Worm (Caenorhabditis elegans): ENCODE measurements around the gene mab-10.

The mab-10 gene

DNA sequence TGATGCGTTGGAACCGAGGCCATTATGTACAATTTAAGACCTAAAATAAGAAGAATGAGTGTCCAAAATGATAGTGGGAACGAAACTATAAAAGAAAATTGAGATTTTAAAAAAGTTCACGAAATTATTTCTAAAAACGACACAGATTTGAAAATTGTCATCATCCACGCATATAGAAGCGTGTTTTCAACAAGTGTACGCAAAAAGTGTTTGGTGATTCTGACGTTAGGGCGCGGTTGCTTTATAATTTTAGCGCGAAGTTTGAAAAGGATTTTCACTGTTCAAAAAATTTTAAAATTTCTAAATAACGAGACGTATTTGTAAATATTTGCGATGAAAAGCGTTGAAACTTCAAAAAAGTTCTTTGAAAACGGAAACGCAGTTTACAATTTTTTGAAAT is 35.5 kb downstream of the mab-10 start, which contains the start of gene cdc-48.1 (continued):
- TF ChIP-seq lin-15B (tag; optimal IDR thresholded peaks at IDR 0.05) (peak; percentile 100), lin-13 (GFP tag; optimal IDR thresholded peaks at IDR 0.05) (peak; percentile 100), nhr-71 (tag; optimal IDR thresholded peaks at IDR 0.05) (peak; percentile 100), ceh-63 (GFP tag; optimal IDR thresholded peaks at IDR 0.05) (peak; percentile 91), sox-4 (tag; optimal IDR thresholded peaks at IDR 0.05) (peak; percentile 98), elt-3 (tag; optimal IDR thresholded peaks at IDR 0.05) (peak; percentile 99 to 100 (median 100)), ztf-11 (tag; optimal IDR thresholded peaks at IDR 0.05) (peak in 1 of 2 experiments; percentile 98), nhr-12 (tag; optimal IDR thresholded peaks at IDR 0.05) (peak; percentile 72), unc-98 (GFP tag; IDR thresholded peaks at IDR 0.05) (peak; percentile 95), unc-30 (tag; optimal IDR thresholded peaks at IDR 0.05) (peak; percentile 99), hlh-4 (tag; optimal IDR thresholded peaks at IDR 0.05) (peak; percentile 64), sup-37 (GFP tag; optimal IDR thresholded peaks at IDR 0.05) (peak; percentile 99), fkh-8 (tag; optimal IDR thresholded peaks at IDR 0.05) (peak; percentile 100), hlh-17 (GFP tag; optimal IDR thresholded peaks at IDR 0.05; ENCODE audit: borderline replicate concordance) (no peak), fos-1 (tag; optimal IDR thresholded peaks at IDR 0.05) (peak; percentile 100), ztf-4 (tag; optimal IDR thresholded peaks at IDR 0.05) (peak; percentile 100), ama-1 (optimal IDR thresholded peaks at IDR 0.05) (peak; percentile 98), hpl-2 (GFP tag; optimal IDR thresholded peaks at IDR 0.05) (peak; percentile 99), C34B4.2 (tag; optimal IDR thresholded peaks at IDR 0.05) (peak; percentile 94), nhr-11 (tag; optimal IDR thresholded peaks at IDR 0.05) (peak; percentile 100), isw-1 (GFP tag; IDR thresholded peaks at IDR 0.05) (peak; percentile 100), ceh-88 (GFP tag; IDR thresholded peaks at IDR 0.05) (peak; percentile 99), nhr-47 (tag; optimal IDR thresholded peaks at IDR 0.05) (peak; percentile 100), xbp-1 (tag; optimal IDR thresholded peaks at IDR 0.05) (peak; percentile 100), rnt-1 (tag; optimal IDR thresholded peaks at IDR 0.05) (peak; percentile 100), fkh-10 (GFP tag; optimal IDR thresholded peaks at IDR 0.05) (peak; percentile 100), lin-39 (tag; optimal IDR thresholded peaks at IDR 0.05) (peak; percentile 100), ces-1 (GFP tag; optimal IDR thresholded peaks at IDR 0.05) (peak; percentile 97), dsc-1 (tag; optimal IDR thresholded peaks at IDR 0.05) (peak; percentile 100), nhr-84 (tag; optimal IDR thresholded peaks at IDR 0.05) (peak; percentile 98), nhr-77 (tag; optimal IDR thresholded peaks at IDR 0.05) (peak; percentile 100), egl-27 (tag; optimal IDR thresholded peaks at IDR 0.05) (peak; percentile 90 to 100)

DNA sequence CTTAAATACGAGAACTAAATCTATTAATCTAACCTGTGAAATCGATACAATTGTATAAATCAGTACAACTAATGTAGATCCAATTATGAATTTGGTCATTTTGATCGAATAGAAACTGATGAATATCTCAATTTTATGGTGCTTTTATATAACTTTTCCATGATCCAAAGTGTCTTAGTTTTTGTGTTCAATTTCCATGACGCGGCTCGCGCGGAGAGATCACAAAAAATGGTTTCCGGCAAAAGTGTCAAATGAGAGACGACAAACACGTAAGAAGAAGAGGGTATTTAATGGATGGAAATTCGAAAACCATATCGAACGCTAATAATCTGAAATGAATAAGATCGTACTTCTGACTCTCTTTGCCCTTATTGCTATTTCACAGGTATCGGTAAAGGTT is 36.7 kb downstream of the mab-10 start, which contains the start of the genes C06A1.6 and C06A1.7:
Gene C06A1.6, minus strand, starts transcription at position 101 of the 400 bp plus-strand sequence.
Gene C06A1.7, plus strand, starts transcription at position 314 of the 400 bp plus-strand sequence.
- TF ChIP-seq nhr-20 (tag; optimal IDR thresholded peaks at IDR 0.05) (no peak), lin-35 (GFP tag; optimal IDR thresholded peaks at IDR 0.05) (no peak), pqm-1 (tag; optimal IDR thresholded peaks at IDR 0.05) (no peak), hlh-17 (GFP tag; optimal IDR thresholded peaks at IDR 0.05; ENCODE audit: borderline replicate concordance) (no peak), nhr-47 (tag; optimal IDR thresholded peaks at IDR 0.05) (no peak), ztf-4 (tag; optimal IDR thresholded peaks at IDR 0.05) (no peak), ceh-90 (tag; optimal IDR thresholded peaks at IDR 0.05) (no peak), efl-1 (optimal IDR thresholded peaks at IDR 0.05) (no peak), efl-1 (GFP tag; optimal IDR thresholded peaks at IDR 0.05 in 1 of 2) (peak in 1 of 2 experiments; percentile 30), elt-3 (tag; optimal IDR thresholded peaks at IDR 0.05) (no peak)

DNA sequence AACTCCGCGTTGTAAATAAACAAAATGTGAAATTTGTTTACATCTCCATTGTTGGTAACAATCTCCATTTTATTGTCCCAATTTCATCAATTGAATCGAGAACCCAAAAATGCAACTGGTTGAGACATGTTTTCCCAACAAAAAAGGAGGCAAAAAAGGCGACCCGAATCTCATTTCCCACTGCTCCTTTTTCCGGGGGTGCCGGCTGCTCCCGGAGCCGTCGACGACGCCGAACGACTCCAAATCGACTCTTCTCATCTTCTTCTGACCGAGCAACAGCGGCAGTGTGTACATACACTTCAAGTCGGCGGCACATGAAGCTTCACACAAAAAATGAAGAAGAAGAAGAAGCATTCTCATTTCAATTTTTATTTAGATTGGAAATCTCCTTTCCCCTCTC is 38.6 kb downstream of the mab-10 start:
- TF ChIP-seq aly-2 (tag; optimal IDR thresholded peaks at IDR 0.05) (no peak), ets-5 (GFP tag; IDR thresholded peaks at IDR 0.05) (no peak), nhr-11 (tag; optimal IDR thresholded peaks at IDR 0.05) (no peak), jun-1 (tag; optimal IDR thresholded peaks at IDR 0.05) (no peak), alr-1 (tag; optimal IDR thresholded peaks at IDR 0.05; ENCODE audit: borderline replicate concordance) (no peak), lin-14 (GFP tag; optimal IDR thresholded peaks at IDR 0.05) (peak; percentile 30), mdl-1 (tag; optimal IDR thresholded peaks at IDR 0.05) (no peak), nhr-76 (tag; optimal IDR thresholded peaks at IDR 0.05) (no peak), nhr-77 (tag; optimal IDR thresholded peaks at IDR 0.05) (no peak)

Data from whole organism, L1 larva.